Fruit fly (Drosophila melanogaster) whole organism, embryonic: ENCODE data around the gene EMC10.

Experiments
- ATbp ChIP-seq: fragments of 200-800 bp; sonication (Bioruptor generic); optimal IDR thresholded peaks from 2 replicates; lab custom pipeline; 2017; ENCODE audit warnings: missing biosample characterization, mild to moderate bottlenecking, missing genetic modification characterization, missing genetic modification reagents
- Ada2b ChIP-seq: fragments of 200-800 bp; sonication (Bioruptor generic); IDR thresholded peaks from 2 replicates; pipeline ENCODE4 v1.3.6; 2022; ENCODE audit warnings: missing biosample characterization, missing genetic modification characterization
- Asciz ChIP-seq: fragments of 200-800 bp; sonication (Bioruptor generic); optimal IDR thresholded peaks from 2 replicates; lab custom pipeline; 2017; ENCODE audit warnings: missing biosample characterization, mild to moderate bottlenecking, missing genetic modification characterization, missing genetic modification reagents
- B-H2 ChIP-seq: fragments of 200-800 bp; sonication (Bioruptor generic); optimal IDR thresholded peaks from 2 replicates; lab custom pipeline; 2018; ENCODE audit warnings: missing biosample characterization, mild to moderate bottlenecking, missing genetic modification characterization
- CG10543 ChIP-seq: fragments of 200-800 bp; sonication (Bioruptor generic); optimal IDR thresholded peaks from 3 replicates; lab custom pipeline; 2017; ENCODE audit warnings: missing biosample characterization, mild to moderate bottlenecking, missing genetic modification characterization, moderate library complexity
- CG11456 ChIP-seq: fragments of 200-800 bp; sonication (Bioruptor generic); IDR thresholded peaks from 3 replicates; pipeline ENCODE4 v1.3.6; 2022; ENCODE audit warnings: missing biosample characterization, missing genetic modification characterization
- CG11695 ChIP-seq: fragments of 200-800 bp; sonication (Bioruptor generic); IDR thresholded peaks from 3 replicates; pipeline ENCODE4 v1.3.6; 2022; ENCODE audit warnings: missing biosample characterization, missing genetic modification characterization
- CG12104 ChIP-seq: fragments of 200-800 bp; sonication (Bioruptor generic); optimal IDR thresholded peaks from 3 replicates; lab custom pipeline; 2016; ENCODE audit warnings: missing biosample characterization, missing genetic modification characterization
- CG12155 ChIP-seq: fragments of 200-800 bp; sonication (Bioruptor generic); optimal IDR thresholded peaks from 3 replicates; lab custom pipeline; 2016; ENCODE audit warnings: missing biosample characterization, missing genetic modification characterization
- CG13287 ChIP-seq: fragments of 200-800 bp; sonication (Bioruptor generic); IDR thresholded peaks from 2 replicates; pipeline ENCODE4 v1.3.6; 2022; ENCODE audit warnings: missing biosample characterization, missing genetic modification characterization; ENCODE audit not compliant: partially characterized antibody
- CG14667 ChIP-seq: fragments of 200-800 bp; sonication (Bioruptor generic); IDR thresholded peaks from 2 replicates; pipeline ENCODE4 v1.3.6; 2022; ENCODE audit warnings: missing biosample characterization, missing genetic modification characterization
- CG1602 ChIP-seq: fragments of 200-800 bp; sonication (Bioruptor generic); optimal IDR thresholded peaks from 3 replicates; lab custom pipeline; 2016; ENCODE audit warnings: missing biosample characterization, missing genetic modification characterization
- CG17829 ChIP-seq: fragments of 200-800 bp; optimal IDR thresholded peaks from 2 replicates; lab custom pipeline; 2019; ENCODE audit warnings: missing biosample characterization, mild to moderate bottlenecking, missing genetic modification characterization, moderate library complexity
- CG18476 ChIP-seq: fragments of 200-800 bp; sonication (Bioruptor generic); optimal IDR thresholded peaks from 2 replicates; lab custom pipeline; 2016; ENCODE audit warnings: missing biosample characterization, mild to moderate bottlenecking, missing genetic modification characterization
- CG2129 ChIP-seq: fragments of 200-800 bp; sonication (Bioruptor generic); IDR thresholded peaks from 2 replicates; pipeline ENCODE4 v1.3.6; 2022; ENCODE audit warnings: missing biosample characterization, missing genetic modification characterization; ENCODE audit not compliant: partially characterized antibody
- CG30020 ChIP-seq: fragments of 200-800 bp; optimal IDR thresholded peaks from 2 replicates; lab custom pipeline; 2019; ENCODE audit warnings: missing biosample characterization, mild to moderate bottlenecking, missing genetic modification characterization, moderate library complexity
- CG31224 ChIP-seq: fragments of 200-800 bp; sonication (Bioruptor generic); IDR thresholded peaks from 2 replicates; pipeline ENCODE4 v1.3.6; 2022; ENCODE audit warnings: missing biosample characterization, missing genetic modification characterization
- CG33557 ChIP-seq: fragments of 200-800 bp; sonication (Bioruptor generic); optimal IDR thresholded peaks from 2 replicates; lab custom pipeline; 2019; ENCODE audit warnings: missing biosample characterization, mild to moderate bottlenecking, missing genetic modification characterization, moderate library complexity
- CG3407 ChIP-seq: fragments of 200-800 bp; sonication (Bioruptor generic); optimal IDR thresholded peaks from 2 replicates; lab custom pipeline; 2018; ENCODE audit warnings: missing biosample characterization, mild to moderate bottlenecking, missing genetic modification characterization
- CG4424 ChIP-seq: fragments of 200-800 bp; sonication (Bioruptor generic); optimal IDR thresholded peaks from 3 replicates; lab custom pipeline; 2016; ENCODE audit warnings: missing biosample characterization, missing genetic modification characterization
- CG7963 ChIP-seq: fragments of 200-800 bp; sonication (Bioruptor generic); IDR thresholded peaks from 3 replicates; pipeline ENCODE4 v1.3.6; 2022; ENCODE audit warnings: missing biosample characterization, missing genetic modification characterization; ENCODE audit not compliant: partially characterized antibody
- CrebB ChIP-seq: fragments of 200-800 bp; sonication (Bioruptor generic); optimal IDR thresholded peaks from 3 replicates; lab custom pipeline; 2018; ENCODE audit warnings: missing biosample characterization, mild to moderate bottlenecking, missing genetic modification characterization
- Gsc ChIP-seq: fragments of 200-800 bp; sonication (Bioruptor generic); IDR thresholded peaks from 2 replicates; pipeline ENCODE4 v1.3.6; 2022; ENCODE audit warnings: missing biosample characterization, missing genetic modification characterization
- HHEX ChIP-seq: fragments of 200-800 bp; sonication (Bioruptor generic); optimal IDR thresholded peaks from 3 replicates; lab custom pipeline; 2017; ENCODE audit warnings: missing biosample characterization, mild to moderate bottlenecking, missing genetic modification characterization, missing genetic modification reagents
- Myb ChIP-seq: fragments of 200-800 bp; sonication (Bioruptor generic); optimal IDR thresholded peaks from 2 replicates; lab custom pipeline; 2016; ENCODE audit warnings: missing biosample characterization, missing genetic modification characterization
- NC2β ChIP-seq: fragments of 200-800 bp; sonication (Bioruptor generic); optimal IDR thresholded peaks from 2 replicates; lab custom pipeline; 2016; ENCODE audit warnings: missing biosample characterization, missing genetic modification characterization
- Rfx ChIP-seq: fragments of 200-800 bp; sonication (Bioruptor generic); IDR thresholded peaks from 2 replicates; pipeline ENCODE4 v1.3.6; 2022; ENCODE audit warnings: missing biosample characterization, missing genetic modification characterization
- TFAM ChIP-seq: fragments of 200-800 bp; sonication (Bioruptor generic); optimal IDR thresholded peaks from 2 replicates; lab custom pipeline; 2017; ENCODE audit warnings: missing biosample characterization, missing genetic modification characterization, inconsistent platforms
- Tbp ChIP-seq: fragments of >200 bp; optimal IDR thresholded peaks from 2 replicates; lab custom pipeline; 2018; ENCODE audit warnings: missing biosample characterization, missing genetic modification characterization
- Xrp1 ChIP-seq: fragments of 200-800 bp; sonication (Bioruptor generic); IDR thresholded peaks from 2 replicates; pipeline ENCODE4 v1.3.6; 2022; ENCODE audit warnings: missing biosample characterization, missing genetic modification characterization
- al ChIP-seq: fragments of 200-800 bp; sonication (Bioruptor generic); IDR thresholded peaks from 2 replicates; pipeline ENCODE4 v1.3.6; 2022; ENCODE audit warnings: missing biosample characterization, missing genetic modification characterization
- ara ChIP-seq: fragments of 200-800 bp; sonication (Bioruptor generic); IDR thresholded peaks from 2 replicates; pipeline ENCODE4 v1.3.6; 2022; ENCODE audit warnings: missing biosample characterization, missing genetic modification characterization
- chif ChIP-seq, 2 experiments: fragments of 200-800 bp; sonication (Bioruptor generic); optimal IDR thresholded peaks; 3 replicates each; lab custom pipeline; 2016; ENCODE audit warnings: missing biosample characterization in 2 of 2, missing genetic modification characterization in 2 of 2
- dati ChIP-seq: fragments of 200-800 bp; sonication (Bioruptor generic); IDR thresholded peaks from 2 replicates; pipeline ENCODE4 v1.3.6; 2022; ENCODE audit warnings: missing biosample characterization, missing genetic modification characterization
- dmrt99B ChIP-seq: fragments of 200-800 bp; sonication (Bioruptor generic); optimal IDR thresholded peaks from 2 replicates; lab custom pipeline; 2018; ENCODE audit warnings: missing biosample characterization, mild to moderate bottlenecking, missing genetic modification characterization, moderate library complexity
- ftz-f1 ChIP-seq: fragments of 200-800 bp; sonication (Bioruptor generic); optimal IDR thresholded peaks from 2 replicates; lab custom pipeline; 2016; ENCODE audit warnings: missing biosample characterization, missing genetic modification characterization
- gcm2 ChIP-seq: fragments of 200-800 bp; sonication (Bioruptor generic); optimal IDR thresholded peaks from 2 replicates; lab custom pipeline; 2016; ENCODE audit warnings: missing biosample characterization, missing genetic modification characterization
- gem ChIP-seq: fragments of 200-800 bp; sonication (Bioruptor generic); optimal IDR thresholded peaks from 2 replicates; lab custom pipeline; 2019; ENCODE audit warnings: missing biosample characterization, mild to moderate bottlenecking, missing genetic modification characterization, moderate library complexity
- inv ChIP-seq: fragments of 200-800 bp; sonication (Bioruptor generic); IDR thresholded peaks from 2 replicates; pipeline ENCODE4 v1.3.6; 2022; ENCODE audit warnings: missing biosample characterization, missing genetic modification characterization; ENCODE audit not compliant: partially characterized antibody
- kah ChIP-seq: fragments of 200-800 bp; sonication (Bioruptor generic); optimal IDR thresholded peaks from 2 replicates; lab custom pipeline; 2018; ENCODE audit warnings: missing biosample characterization, mild to moderate bottlenecking, missing genetic modification characterization
- lbe ChIP-seq: fragments of 200-800 bp; sonication (Bioruptor generic); optimal IDR thresholded peaks from 2 replicates; lab custom pipeline; 2016; ENCODE audit warnings: missing biosample characterization, mild to moderate bottlenecking, missing genetic modification characterization
- maf-S ChIP-seq: fragments of 200-800 bp; sonication (Bioruptor generic); optimal IDR thresholded peaks from 2 replicates; lab custom pipeline; 2016; ENCODE audit warnings: missing biosample characterization, missing genetic modification characterization
- nau ChIP-seq: fragments of 200-800 bp; sonication (Bioruptor generic); optimal IDR thresholded peaks from 3 replicates; lab custom pipeline; 2017; ENCODE audit warnings: missing biosample characterization, mild to moderate bottlenecking, missing genetic modification characterization, missing genetic modification reagents
- nmo ChIP-seq: fragments of 200-800 bp; sonication (Bioruptor generic); optimal IDR thresholded peaks from 2 replicates; lab custom pipeline; 2018; ENCODE audit warnings: missing biosample characterization, mild to moderate bottlenecking, missing genetic modification characterization, moderate library complexity
- pb ChIP-seq: fragments of 200-800 bp; sonication (Bioruptor generic); optimal IDR thresholded peaks from 3 replicates; lab custom pipeline; 2016; ENCODE audit warnings: missing biosample characterization, missing genetic modification characterization
- pum ChIP-seq: fragments of 200-800 bp; sonication (Bioruptor generic); optimal IDR thresholded peaks from 2 replicates; lab custom pipeline; 2016; ENCODE audit warnings: missing biosample characterization, missing genetic modification characterization
- ranshi ChIP-seq: fragments of 200-800 bp; sonication (Bioruptor generic); IDR thresholded peaks from 2 replicates; pipeline ENCODE4 v1.3.6; 2022; ENCODE audit warnings: missing biosample characterization, missing genetic modification characterization
- run ChIP-seq: fragments of 200-800 bp; sonication (Bioruptor generic); optimal IDR thresholded peaks from 3 replicates; lab custom pipeline; 2018; ENCODE audit warnings: missing biosample characterization, mild to moderate bottlenecking, missing genetic modification characterization
- so ChIP-seq: fragments of 200-800 bp; sonication (Bioruptor generic); IDR thresholded peaks from 3 replicates; pipeline ENCODE4 v1.3.6; 2022; ENCODE audit warnings: missing biosample characterization, missing genetic modification characterization
- tap ChIP-seq: fragments of 200-800 bp; optimal IDR thresholded peaks from 3 replicates; lab custom pipeline; 2019; ENCODE audit warnings: missing biosample characterization, mild to moderate bottlenecking, missing genetic modification characterization, moderate library complexity
- tna ChIP-seq: fragments of 200-800 bp; sonication (Bioruptor generic); IDR thresholded peaks from 2 replicates; pipeline ENCODE4 v1.3.6; 2022; ENCODE audit warnings: missing biosample characterization, missing genetic modification characterization; ENCODE audit not compliant: partially characterized antibody
- wor ChIP-seq: fragments of 200-800 bp; sonication (Bioruptor generic); IDR thresholded peaks from 2 replicates; pipeline ENCODE4 v1.3.6; 2022; ENCODE audit warnings: missing biosample characterization, missing genetic modification characterization

The EMC10 gene

DNA sequence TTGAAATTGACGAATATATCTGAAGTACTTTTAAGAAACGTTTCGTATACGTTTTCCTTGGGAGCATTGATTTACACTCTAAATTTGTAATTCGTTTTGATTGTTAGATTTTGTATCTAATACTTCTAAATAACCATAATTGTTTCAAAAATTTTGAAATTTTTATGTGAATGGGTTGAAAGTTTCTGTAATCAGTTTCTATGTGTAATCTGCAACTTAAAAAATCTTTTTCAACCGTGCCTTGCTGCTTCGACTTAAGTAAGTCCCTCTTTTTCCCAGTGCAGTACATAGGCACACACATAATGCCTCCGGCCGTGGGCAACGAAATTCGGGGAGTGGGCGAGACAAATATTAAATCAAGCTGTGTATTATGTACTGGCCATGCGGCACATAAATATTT, 11.5 kb downstream of the EMC10 start (continued):
- TF ChIP-seq gcm2 (GFP tag; lab: Kevin White, UChicago) (no peak), Ada2b (GFP tag; lab: Robert Waterston, UW) (no peak), Asciz (GFP tag; lab: Kevin White, UChicago) (no peak), CG12155 (GFP tag; lab: Kevin White, UChicago) (no peak), CG14667 (GFP tag; lab: Robert Waterston, UW) (0 out of 2 replicates have a peak, but pooled peaks have one; percentile 12), CG11456 (GFP tag; lab: Robert Waterston, UW) (no peak), ATbp (GFP tag; lab: Kevin White, UChicago) (no peak), ara (GFP tag; lab: Robert Waterston, UW) (peak; percentile 34; the same call in 1 of the 2 replicates), nau (GFP tag; lab: Kevin White, UChicago) (no peak), TFAM (GFP tag; lab: Kevin White, UChicago) (no peak), inv (GFP tag; lab: Robert Waterston, UW) (no peak), al (GFP tag; lab: Robert Waterston, UW) (no peak), CG12104 (no peak), tap (tag; lab: Kevin White, UChicago) (no peak), CG10543 (no peak), Rfx (no peak), dmrt99B (tag; lab: Kevin White, UChicago) (no peak), NC2β (no peak), lbe (no peak), pb (GFP tag; lab: Kevin White, UChicago) (no peak), CG18476 (no peak), nmo (GFP tag; lab: Kevin White, UChicago) (peak; percentile 5), pum (GFP tag; lab: Kevin White, UChicago) (no peak), gem (tag; lab: Kevin White, UChicago) (peak; percentile 40), CG3407 (GFP tag; lab: Kevin White, UChicago) (no peak), CG31224 (GFP tag; lab: Robert Waterston, UW) (no peak), maf-S (GFP tag; lab: Kevin White, UChicago) (no peak), CG1602 (GFP tag; lab: Kevin White, UChicago) (peak; percentile 19), Tbp (no peak), Xrp1 (GFP tag; lab: Robert Waterston, UW) (peak; percentile 38; the same call in 1 of the 2 replicates), dati (GFP tag; lab: Robert Waterston, UW) (no peak), B-H2 (GFP tag; lab: Kevin White, UChicago) (no peak), chif (GFP tag; optimal IDR thresholded peaks at IDR 0.05; lab: Kevin White, UChicago) (peak in 1 of 2 experiments; percentile 14), CG33557 (GFP tag; lab: Kevin White, UChicago) (no peak), CG11695 (no peak), Myb (GFP tag; lab: Kevin White, UChicago) (no peak), CG2129 (GFP tag; lab: Robert Waterston, UW) (no peak), Gsc (no peak), CG30020 (tag; lab: Kevin White, UChicago) (no peak), CG4424 (peak; percentile 15), tna (GFP tag; lab: Robert Waterston, UW) (no peak), CG7963 (GFP tag; lab: Robert Waterston, UW) (no peak), CrebB (tag; lab: Kevin White, UChicago) (no peak), CG17829 (tag; lab: Kevin White, UChicago) (peak; percentile 7), HHEX (GFP tag; lab: Kevin White, UChicago) (no peak), so (GFP tag; lab: Robert Waterston, UW) (no peak), kah (GFP tag; lab: Kevin White, UChicago) (no peak), ftz-f1 (GFP tag; lab: Kevin White, UChicago) (no peak), CG13287 (GFP tag; lab: Robert Waterston, UW) (no peak), run (no peak), wor (no peak), ranshi (GFP tag; lab: Robert Waterston, UW) (0 out of 2 replicates have a peak, but pooled peaks have one; percentile 20)
